Worm (Caenorhabditis elegans) whole organism, L4 larva: ENCODE data around the gene col-76.

Experiments
- daf-12 ChIP-seq: fragments of 150-350 bp; optimal IDR thresholded peaks from 2 replicates; lab custom pipeline; 2014; ENCODE audit warnings: missing biosample characterization, missing genetic modification reagents, missing genetic modification characterization
- fos-1 ChIP-seq: fragments of 150-350 bp; optimal IDR thresholded peaks from 2 replicates; lab custom pipeline; 2014; ENCODE audit warnings: missing biosample characterization, missing genetic modification characterization
- hlh-30 ChIP-seq: sonication (generic microtip); optimal IDR thresholded peaks from 2 replicates; lab custom pipeline; 2017; ENCODE audit warnings: antibody characterized with exemption, mild to moderate bottlenecking, missing genetic modification characterization, missing compliant biosample characterization; ENCODE audit not compliant: insufficient read depth
- lin-39 ChIP-seq: fragments of 150-350 bp; optimal IDR thresholded peaks from 2 replicates; lab custom pipeline; 2014; ENCODE audit warnings: missing biosample characterization, missing genetic modification reagents, missing genetic modification characterization
- mdt-29 ChIP-seq: fragments of 200-800 bp; sonication (Bioruptor generic); IDR thresholded peaks from 2 replicates; pipeline ENCODE4 v1.3.6; 2022; ENCODE audit warnings: missing genetic modification reagents, missing genetic modification characterization, missing compliant biosample characterization
- mxl-3 ChIP-seq: fragments of 200-800 bp; sonication (Bioruptor generic); optimal IDR thresholded peaks from 2 replicates; lab custom pipeline; 2018; ENCODE audit warnings: mild to moderate bottlenecking, missing genetic modification characterization, missing compliant biosample characterization
- nhr-10 ChIP-seq: fragments of 150-350 bp; optimal IDR thresholded peaks from 2 replicates; lab custom pipeline; 2014; ENCODE audit warnings: missing biosample characterization, missing genetic modification characterization
- nhr-48 ChIP-seq: sonication (generic microtip); optimal IDR thresholded peaks from 2 replicates; lab custom pipeline; 2016; ENCODE audit warnings: mild to moderate bottlenecking, missing genetic modification characterization, missing compliant biosample characterization
- set-16 ChIP-seq: fragments of 200-800 bp; sonication (Bioruptor generic); IDR thresholded peaks from 2 replicates; pipeline ENCODE4 v1.3.6; 2022; ENCODE audit warnings: missing genetic modification reagents, missing genetic modification characterization, missing compliant biosample characterization
- snpc-4 ChIP-seq: fragments of 150-350 bp; optimal IDR thresholded peaks from 2 replicates; lab custom pipeline; 2014; ENCODE audit warnings: missing biosample characterization, missing genetic modification characterization
- zag-1 ChIP-seq: fragments of 150-350 bp; optimal IDR thresholded peaks from 2 replicates; lab custom pipeline; 2014; ENCODE audit warnings: missing biosample characterization, missing genetic modification characterization

DNA sequence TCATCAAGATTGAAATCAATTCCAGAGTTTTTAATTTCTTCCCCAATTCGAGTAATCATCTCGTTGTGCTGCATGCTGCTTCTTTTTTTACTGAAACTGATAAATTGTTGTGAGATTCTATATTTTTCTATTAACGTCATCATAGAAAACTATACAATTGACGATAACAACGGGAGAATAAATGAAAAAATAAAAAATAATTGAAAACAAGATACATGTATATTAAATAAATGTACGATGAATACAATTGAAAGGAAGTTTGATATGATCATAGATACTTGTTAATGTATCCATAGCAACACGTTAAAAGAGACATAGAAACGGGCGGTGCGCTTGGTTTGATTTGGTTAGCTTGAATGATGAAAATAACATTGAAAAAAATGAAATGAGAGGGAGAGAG lies 13.7 kb upstream of the col-76 start, which contains the start of gene T05C12.8:
- TF ChIP-seq zag-1 (tag; lab: Kevin White, UChicago) (no peak), lin-39 (tag; lab: Kevin White, UChicago) (no peak), hlh-30 (tag; lab: Kevin White, UChicago) (no peak), mdt-29 (no peak), mxl-3 (GFP tag; lab: Kevin White, UChicago) (no peak), fos-1 (tag; lab: Kevin White, UChicago) (no peak), daf-12 (tag; lab: Kevin White, UChicago) (no peak), nhr-48 (tag; lab: Kevin White, UChicago) (no peak), nhr-10 (tag; lab: Kevin White, UChicago) (no peak), snpc-4 (no peak), set-16 (GFP tag; lab: Robert Waterston, UW) (no peak)
